Worm (Caenorhabditis elegans): Measurements from ENCODE around the gene C43F9.4.

- TF ChIP-seq dao-5 (tag; optimal IDR thresholded peaks at IDR 0.05) (no peak), him-1 (tag; optimal IDR thresholded peaks at IDR 0.05) (no peak), W03F9.2 (tag; optimal IDR thresholded peaks at IDR 0.05) (no peak)
Measured at ce11 chrIV:10567822-10568221, 21.1 kb downstream of the C43F9.4 start.
